Fruit fly (Drosophila melanogaster): ENCODE data around the gene CG43386.

- TF ChIP-seq CG12071 (GFP tag; optimal IDR thresholded peaks at IDR 0.05) (no peak), Eip74EF (GFP tag; optimal IDR thresholded peaks at IDR 0.05) (no peak), Gsc (GFP tag; IDR thresholded peaks at IDR 0.05) (no peak), CG15601 (tag; optimal IDR thresholded peaks at IDR 0.05) (no peak), CG10321 (GFP tag; IDR thresholded peaks at IDR 0.05) (no peak), mam (GFP tag; optimal IDR thresholded peaks at IDR 0.05) (no peak)
These were observed at the start of gene CG43386 for dm6 chrX:9977305-9977704.
